Worm (Caenorhabditis elegans): ENCODE results near the gene F44A2.3.

ce11 chrV:9287460-9287859, 17.8 kb upstream of the F44A2.3 start, which contains the start of gene lron-2:
- TF ChIP-seq hlh-1 (tag; optimal IDR thresholded peaks at IDR 0.05) (no peak), elt-1 (tag; optimal IDR thresholded peaks at IDR 0.05; ENCODE audit: borderline replicate concordance, insufficient read depth) (no peak), nhr-28 (tag; optimal IDR thresholded peaks at IDR 0.05) (no peak), nhr-237 (tag; optimal IDR thresholded peaks at IDR 0.05) (no peak), ces-1 (GFP tag; optimal IDR thresholded peaks at IDR 0.05) (no peak)

Data from whole organism, mixed stage, embryonic.